Worm (Caenorhabditis elegans): ENCODE results near the gene jmjd-4.

DNA sequence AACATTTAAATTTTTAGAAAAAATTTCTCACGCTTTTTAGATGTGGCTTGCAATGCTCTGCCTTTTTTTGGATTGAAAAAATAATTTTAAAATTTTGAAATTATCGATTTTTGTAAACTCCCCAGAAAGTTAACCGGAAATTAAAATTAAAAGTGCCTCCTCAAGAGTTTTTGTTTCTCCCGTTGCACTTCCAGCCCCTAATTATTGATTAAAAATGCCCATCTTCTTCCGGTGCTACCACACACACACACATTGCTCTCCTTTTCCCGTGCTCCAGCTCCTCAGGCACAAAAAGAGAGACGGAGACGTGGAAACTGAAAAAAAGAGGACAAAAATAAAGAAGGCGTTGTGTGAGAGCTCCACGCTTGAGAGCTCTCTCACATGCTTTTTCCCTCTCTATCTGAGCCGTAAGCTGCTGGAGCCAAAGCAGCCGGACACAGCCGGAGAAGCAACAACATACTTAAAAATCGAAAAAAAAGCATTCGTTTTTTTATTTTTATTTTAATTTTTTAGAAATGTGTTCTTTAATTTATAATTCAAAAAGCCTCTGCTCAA is 33.6 kb upstream of the jmjd-4 start:
- TF ChIP-seq nhr-23 (tag; optimal IDR thresholded peaks at IDR 0.05) (no peak), lin-39 (tag; optimal IDR thresholded peaks at IDR 0.05) (no peak), aly-2 (tag; optimal IDR thresholded peaks at IDR 0.05) (no peak), elt-3 (tag; optimal IDR thresholded peaks at IDR 0.05) (no peak)
